Fruit fly (Drosophila melanogaster) whole organism, pupa: ENCODE data around the gene CG33640.

Source experiments
- CG8159 ChIP-seq: fragments of 200-800 bp; sonication (Bioruptor generic); optimal IDR thresholded peaks from 3 replicates; lab custom pipeline; 2018; ENCODE audit warnings: missing biosample characterization, mild to moderate bottlenecking, missing genetic modification characterization, moderate library complexity
- CG8301 ChIP-seq: fragments of 200-800 bp; sonication (Bioruptor generic); optimal IDR thresholded peaks from 2 replicates; lab custom pipeline; 2018; ENCODE audit warnings: missing biosample characterization, mild to moderate bottlenecking, missing genetic modification characterization
- D1 ChIP-seq: fragments of 200-800 bp; sonication (Bioruptor generic); optimal IDR thresholded peaks from 2 replicates; lab custom pipeline; 2018; ENCODE audit warnings: missing biosample characterization, mild to moderate bottlenecking, missing genetic modification characterization, moderate library complexity
- EcR ChIP-seq: fragments of 200-800 bp; sonication (Bioruptor generic); optimal IDR thresholded peaks from 3 replicates; lab custom pipeline; 2019; ENCODE audit warnings: missing biosample characterization, missing genetic modification characterization, mild to moderate bottlenecking, moderate library complexity, missing genetic modification reagents
- Ets98B ChIP-seq: fragments of 200-800 bp; sonication (Bioruptor generic); IDR thresholded peaks from 2 replicates; pipeline ENCODE4 v1.3.6; 2022; ENCODE audit warnings: missing biosample characterization, missing genetic modification characterization

DNA sequence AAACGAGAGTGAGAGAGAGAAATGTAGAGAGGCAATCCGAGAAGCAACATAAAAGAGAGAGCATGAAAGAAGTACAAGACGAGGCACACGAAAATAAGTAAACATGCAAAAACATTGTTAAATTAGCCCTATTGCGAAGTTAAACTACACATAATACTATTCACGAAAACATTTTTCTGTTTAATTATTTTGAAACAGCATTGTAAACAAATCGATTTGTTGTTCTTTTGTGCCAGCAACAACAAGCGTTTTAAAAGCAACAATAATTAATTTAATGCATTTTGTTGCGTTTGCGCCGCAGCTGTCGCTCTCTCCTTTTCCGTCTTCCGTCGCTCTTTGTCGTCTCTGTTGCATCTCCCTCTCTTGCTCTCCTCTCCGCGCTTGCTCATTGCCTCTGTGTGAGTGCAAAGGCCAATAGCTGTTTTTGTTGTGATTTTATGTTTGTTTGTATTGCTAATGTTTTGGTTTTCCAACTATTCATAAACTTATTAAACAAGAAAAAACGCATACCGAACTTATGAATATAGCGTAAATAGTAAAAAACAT is 22.9 kb downstream of the CG33640 start:
- TF ChIP-seq EcR (GFP tag; lab: Kevin White, UChicago) (no peak), CG8301 (tag; lab: Kevin White, UChicago) (peak; percentile 39), CG8159 (tag; lab: Kevin White, UChicago) (peak; percentile 17), Ets98B (peak; percentile 62; the same call in 1 of the 2 replicates), D1 (tag; lab: Kevin White, UChicago) (no peak)
